Worm (Caenorhabditis elegans): ENCODE data around the gene prdx-2.

ce11 chrII:5358137-5358745 is 19.8 kb upstream of the prdx-2 start, which contains the start of the genes F09E5.11 and bmy-1:
- TF ChIP-seq him-1 (tag; optimal IDR thresholded peaks at IDR 0.05) = peak; percentile 38
- peak; percentile 67 for TF ChIP-seq W03F9.2 (tag; optimal IDR thresholded peaks at IDR 0.05)
- TF ChIP-seq dao-5 (tag; optimal IDR thresholded peaks at IDR 0.05) = no peak
